Fruit fly (Drosophila melanogaster): ENCODE measurements around the gene Eip74EF.

Gene Eip74EF

dm6 chr3L:17616876-17617279 lies 2.2 kb downstream of the Eip74EF start (continued):
- TF ChIP-seq CG8290 (GFP tag; optimal IDR thresholded peaks at IDR 0.05), result no peak
- TF ChIP-seq CG8290 (tag; optimal IDR thresholded peaks at IDR 0.05), result peak in 1 of 2 experiments; percentile 60
- TF ChIP-seq CG3065 (GFP tag; optimal IDR thresholded peaks at IDR 0.05), result no peak
- TF ChIP-seq Hr78 (GFP tag; optimal IDR thresholded peaks at IDR 0.05), result peak in 1 of 2 experiments; percentile 58
- no peak for TF ChIP-seq CG10267 (tag; optimal IDR thresholded peaks at IDR 0.05)
- peak; percentile 66 for TF ChIP-seq HmgZ (tag; optimal IDR thresholded peaks at IDR 0.05)
- no peak for TF ChIP-seq Neu2 (GFP tag; optimal IDR thresholded peaks at IDR 0.05; ENCODE audit: borderline replicate concordance)
- TF ChIP-seq seq (GFP tag; IDR thresholded peaks at IDR 0.05), result no peak
- TF ChIP-seq ab (GFP tag; optimal IDR thresholded peaks at IDR 0.05), result no peak
- TF ChIP-seq hkb (optimal IDR thresholded peaks at IDR 0.05), result no peak
- TF ChIP-seq hkb (GFP tag; IDR thresholded peaks at IDR 0.05), result peak; percentile 27; the same call in 1 of the 2 replicates
- peak; percentile 68 for TF ChIP-seq Adf1 (GFP tag; IDR thresholded peaks at IDR 0.05)
- no peak for TF ChIP-seq CG4707 (GFP tag; optimal IDR thresholded peaks at IDR 0.05)
- TF ChIP-seq Myb (GFP tag; optimal IDR thresholded peaks at IDR 0.05), result no peak
- TF ChIP-seq Six4 (GFP tag; optimal IDR thresholded peaks at IDR 0.05), result no peak
- TF ChIP-seq HLH3B (GFP tag; IDR thresholded peaks at IDR 0.05), result no peak
- no peak for TF ChIP-seq B-H2 (GFP tag; optimal IDR thresholded peaks at IDR 0.05)
- no peak for TF ChIP-seq CG5953 (GFP tag; IDR thresholded peaks at IDR 0.05)
- peak in 1 of 2 experiments; percentile 81 for TF ChIP-seq Eip74EF (GFP tag; optimal IDR thresholded peaks at IDR 0.05)
- TF ChIP-seq Opbp (GFP tag; IDR thresholded peaks at IDR 0.05; ENCODE audit: partially characterized antibody), result no peak
- peak; percentile 62; the same call in 1 of the 3 replicates for TF ChIP-seq Dbx (GFP tag; IDR thresholded peaks at IDR 0.05)
- no peak for TF ChIP-seq Atf-2 (GFP tag; optimal IDR thresholded peaks at IDR 0.05)
- peak; percentile 26 for TF ChIP-seq lab (GFP tag; optimal IDR thresholded peaks at IDR 0.05)
- TF ChIP-seq CG34376 (GFP tag; optimal IDR thresholded peaks at IDR 0.05), result peak; percentile 80
- TF ChIP-seq run (tag; optimal IDR thresholded peaks at IDR 0.05), result no peak
- peak; percentile 21 for TF ChIP-seq caup (GFP tag; optimal IDR thresholded peaks at IDR 0.05; ENCODE audit: severe bottlenecking)
- no peak for TF ChIP-seq CG11695 (GFP tag; IDR thresholded peaks at IDR 0.05)
- TF ChIP-seq rib (GFP tag; IDR thresholded peaks at IDR 0.05), result peak; percentile 88
- no peak for TF ChIP-seq Vsx1 (GFP tag; optimal IDR thresholded peaks at IDR 0.05)
- TF ChIP-seq Lhr (GFP tag; optimal IDR thresholded peaks at IDR 0.05), result no peak
- no peak for TF ChIP-seq CG17361 (GFP tag; IDR thresholded peaks at IDR 0.05)
- no peak for TF ChIP-seq zf30C (GFP tag; optimal IDR thresholded peaks at IDR 0.05)
- TF ChIP-seq eve (GFP tag; optimal IDR thresholded peaks at IDR 0.05), result no peak
- no peak for TF ChIP-seq CG1792 (GFP tag; optimal IDR thresholded peaks at IDR 0.05)
- no peak for TF ChIP-seq YL-1 (GFP tag; optimal IDR thresholded peaks at IDR 0.05)
- no peak for TF ChIP-seq CG4424 (GFP tag; optimal IDR thresholded peaks at IDR 0.05)
- no peak for TF ChIP-seq D19B (GFP tag; optimal IDR thresholded peaks at IDR 0.05)
- no peak for TF ChIP-seq CG10209 (GFP tag; optimal IDR thresholded peaks at IDR 0.05)
- no peak for TF ChIP-seq CG4820 (GFP tag; optimal IDR thresholded peaks at IDR 0.05)
- peak; percentile 85 for TF ChIP-seq z (GFP tag; IDR thresholded peaks at IDR 0.05)
- TF ChIP-seq CG3407 (GFP tag; optimal IDR thresholded peaks at IDR 0.05), result no peak
- no peak for TF ChIP-seq gcm (GFP tag; optimal IDR thresholded peaks at IDR 0.05)
- no peak for TF ChIP-seq CG12942 (GFP tag; optimal IDR thresholded peaks at IDR 0.05)
- peak; percentile 63 for TF ChIP-seq sd (tag; optimal IDR thresholded peaks at IDR 0.05)
- no peak for TF ChIP-seq cad (GFP tag; optimal IDR thresholded peaks at IDR 0.05)
- TF ChIP-seq Dip2 (GFP tag; IDR thresholded peaks at IDR 0.05), result no peak
- TF ChIP-seq eyg (GFP tag; optimal IDR thresholded peaks at IDR 0.05), result no peak
- TF ChIP-seq Xbp1 (GFP tag; optimal IDR thresholded peaks at IDR 0.05), result no peak
- no peak for TF ChIP-seq CG15011 (GFP tag; optimal IDR thresholded peaks at IDR 0.05)
- TF ChIP-seq psq (GFP tag; optimal IDR thresholded peaks at IDR 0.05), result no peak
- peak; percentile 99 for TF ChIP-seq chinmo (GFP tag; IDR thresholded peaks at IDR 0.05; ENCODE audit: partially characterized antibody)
- TF ChIP-seq HHEX (GFP tag; optimal IDR thresholded peaks at IDR 0.05), result peak; percentile 19
